Fruit fly (Drosophila melanogaster): Measurements from ENCODE around the gene Nthl1.
A peak's percentile ranks its signal among the peaks of the same experiment; 100 is the strongest.

DNA sequence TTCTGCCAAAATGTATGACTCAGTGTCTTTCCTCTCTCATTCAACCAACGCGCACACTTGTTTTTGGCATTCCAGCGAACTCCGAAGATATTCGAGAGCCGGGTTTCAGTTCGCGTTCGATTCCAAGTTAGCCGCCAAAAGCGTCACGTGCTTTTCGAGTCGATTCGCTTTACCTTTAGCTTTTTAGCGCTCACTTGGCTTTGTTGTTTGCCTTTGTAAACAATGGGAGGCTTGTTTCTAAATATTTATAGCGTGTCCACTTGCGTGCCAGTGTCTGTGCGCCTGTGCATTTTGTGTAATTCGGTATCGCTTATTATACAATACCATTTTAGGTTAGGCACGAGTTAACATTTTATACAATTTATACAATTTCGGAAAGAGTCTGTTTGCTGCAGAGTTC, 16.3 kb downstream of the Nthl1 start:
- TF ChIP-seq ovo (GFP tag; optimal IDR thresholded peaks at IDR 0.05) (no peak), kay (GFP tag; ENCODE audit: borderline replicate concordance) (no peak), CG12768 (GFP tag; optimal IDR thresholded peaks at IDR 0.05) (no peak), cic (GFP tag; optimal IDR thresholded peaks at IDR 0.05) (no peak), Clk (GFP tag; optimal IDR thresholded peaks at IDR 0.05) (no peak), bab1 (GFP tag; optimal IDR thresholded peaks at IDR 0.05) (no peak), CG7101 (tag; optimal IDR thresholded peaks at IDR 0.05) (no peak), toe (GFP tag; optimal IDR thresholded peaks at IDR 0.05) (no peak), Mnt (GFP tag; optimal IDR thresholded peaks at IDR 0.05) (peak; percentile 5)
